Worm (Caenorhabditis elegans) whole organism, L1 larva: ENCODE results near the gene acl-13.

Experiments
- ceh-63 ChIP-seq: fragments of 200-800 bp; sonication (Bioruptor generic); optimal IDR thresholded peaks from 2 replicates; lab custom pipeline; 2018; ENCODE audit warnings: mild to moderate bottlenecking, missing genetic modification characterization, missing compliant biosample characterization
- zag-1 ChIP-seq: fragments of 150-350 bp; optimal IDR thresholded peaks from 2 replicates; lab custom pipeline; 2014; ENCODE audit warnings: missing biosample characterization, missing genetic modification characterization

ce11 chrIV:12445463-12445934, 35.2 kb downstream of the acl-13 start, which contains the start of gene C25G4.3:
- TF ChIP-seq ceh-63 (GFP tag; lab: Kevin White, UChicago): no peak
- TF ChIP-seq zag-1: no peak
